In the genomic region with DNA sequence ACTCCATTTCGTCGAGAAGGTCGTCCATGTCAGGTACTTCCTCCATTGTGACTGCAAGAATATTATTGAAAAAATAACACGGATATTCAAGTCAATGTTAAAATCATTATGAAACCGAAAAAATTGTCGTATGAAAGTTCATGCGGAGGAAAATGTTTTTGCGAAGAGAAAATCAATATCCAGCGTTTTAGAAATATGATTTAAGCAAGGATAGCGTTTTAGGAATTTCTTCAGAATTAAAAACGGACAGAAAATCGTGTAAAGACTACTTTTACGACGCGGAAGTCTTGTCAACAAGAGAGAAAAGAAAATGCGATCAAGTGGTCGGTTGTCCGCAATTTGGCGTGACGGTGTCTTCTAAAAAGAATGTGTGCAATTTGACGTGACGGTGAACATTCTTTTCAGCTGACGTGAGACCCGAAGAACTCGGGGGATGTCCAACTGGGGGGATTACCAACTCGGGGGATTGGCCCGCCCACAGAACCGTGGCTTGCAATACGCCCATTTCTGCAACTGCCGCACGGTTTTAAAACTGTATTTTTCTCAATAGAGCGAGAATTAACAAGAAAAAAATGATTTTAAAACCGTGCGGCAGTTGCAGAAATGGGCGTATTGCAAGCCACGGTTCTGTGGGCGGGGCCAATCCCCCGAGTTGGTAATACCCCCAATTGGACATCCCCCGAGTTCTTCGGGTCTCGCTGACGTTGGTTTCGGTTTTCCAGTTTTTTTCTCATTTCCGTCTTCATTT, we compare ENCODE assay signal across 3 worm cellular contexts.
TF ChIP-seq lines count a peak whose summit lies in the region.

A gene (minus strand): TSS at position 51 of the 748 bp plus-strand sequence.
A gene (plus strand): TSS at position 701 of the 748 bp plus-strand sequence.

TF ChIP-seq in whole organism, L1 larva, 84 proteins besides CTCF, POLR2A, EP300 and RAD21 (continued from another document and continues in another):
- peak in 1 of 6 experiments; percentile 45 for TF ChIP-seq elt-3 (tag; optimal IDR thresholded peaks at IDR 0.05; lab: Kevin White, UChicago)
- peak; percentile 49 for TF ChIP-seq blmp-1 (tag; optimal IDR thresholded peaks at IDR 0.05; lab: Kevin White, UChicago)
- TF ChIP-seq zag-1 (tag; optimal IDR thresholded peaks at IDR 0.05; lab: Kevin White, UChicago) = no peak
- TF ChIP-seq unc-98 (GFP tag; IDR thresholded peaks at IDR 0.05; lab: Robert Waterston, UW) = no peak
- peak; percentile 68 for TF ChIP-seq egl-13 (tag; optimal IDR thresholded peaks at IDR 0.05; lab: Kevin White, UChicago)
- TF ChIP-seq lin-39 (tag; optimal IDR thresholded peaks at IDR 0.05; lab: Kevin White, UChicago) = no peak
- TF ChIP-seq dsc-1 (tag; optimal IDR thresholded peaks at IDR 0.05; lab: Kevin White, UChicago) = peak; percentile 66
- TF ChIP-seq ceh-88 (GFP tag; IDR thresholded peaks at IDR 0.05; lab: Robert Waterston, UW) = peak; percentile 72
- no peak for TF ChIP-seq ama-1 (optimal IDR thresholded peaks at IDR 0.05; lab: Kevin White, UChicago)
- TF ChIP-seq ztf-11 (tag; optimal IDR thresholded peaks at IDR 0.05; lab: Kevin White, UChicago) = peak in 1 of 2 experiments; percentile 70
- TF ChIP-seq C16A3.4 (tag; optimal IDR thresholded peaks at IDR 0.05; lab: Kevin White, UChicago) = peak; percentile 78
- peak; percentile 42 for TF ChIP-seq fos-1 (tag; optimal IDR thresholded peaks at IDR 0.05; lab: Kevin White, UChicago)
- peak; percentile 70 to 84 for TF ChIP-seq lin-35 (GFP tag; optimal IDR thresholded peaks at IDR 0.05; lab: Kevin White, UChicago)
- peak; percentile 30 for TF ChIP-seq nhr-76 (tag; optimal IDR thresholded peaks at IDR 0.05; lab: Kevin White, UChicago)
- peak; percentile 48 for TF ChIP-seq skn-1 (tag; optimal IDR thresholded peaks at IDR 0.05; lab: Kevin White, UChicago)
- no peak for TF ChIP-seq mef-2 (tag; optimal IDR thresholded peaks at IDR 0.05; lab: Kevin White, UChicago)
- peak; percentile 54 for TF ChIP-seq lin-13 (GFP tag; optimal IDR thresholded peaks at IDR 0.05; lab: Kevin White, UChicago)
- peak; percentile 46 to 85 (median 68) for TF ChIP-seq ceh-82 (tag; optimal IDR thresholded peaks at IDR 0.05; lab: Kevin White, UChicago)
- no peak for TF ChIP-seq vab-15 (tag; optimal IDR thresholded peaks at IDR 0.05; lab: Kevin White, UChicago)
- TF ChIP-seq sox-4 (tag; optimal IDR thresholded peaks at IDR 0.05; lab: Kevin White, UChicago) = peak; percentile 57
- peak; percentile 17 for TF ChIP-seq nhr-11 (tag; optimal IDR thresholded peaks at IDR 0.05; lab: Kevin White, UChicago)
- TF ChIP-seq lir-3 (tag; optimal IDR thresholded peaks at IDR 0.05; lab: Kevin White, UChicago; ENCODE audit: poor library complexity) = peak; percentile 71
- no peak for TF ChIP-seq unc-30 (tag; optimal IDR thresholded peaks at IDR 0.05; lab: Kevin White, UChicago)
- TF ChIP-seq ces-1 (GFP tag; optimal IDR thresholded peaks at IDR 0.05; lab: Kevin White, UChicago) = no peak
- peak; percentile 81 for TF ChIP-seq xbp-1 (tag; optimal IDR thresholded peaks at IDR 0.05; lab: Kevin White, UChicago)
- TF ChIP-seq nhr-12 (tag; optimal IDR thresholded peaks at IDR 0.05; lab: Kevin White, UChicago) = no peak
- TF ChIP-seq rnt-1 (tag; optimal IDR thresholded peaks at IDR 0.05; lab: Kevin White, UChicago) = peak; percentile 83
- peak; percentile 93 for TF ChIP-seq F16B12.6 (tag; optimal IDR thresholded peaks at IDR 0.05; lab: Kevin White, UChicago)
- TF ChIP-seq nhr-71 (tag; optimal IDR thresholded peaks at IDR 0.05; lab: Kevin White, UChicago) = peak; percentile 91
- peak; percentile 88 for TF ChIP-seq nhr-20 (tag; optimal IDR thresholded peaks at IDR 0.05; lab: Kevin White, UChicago)
- TF ChIP-seq pag-3 (tag; optimal IDR thresholded peaks at IDR 0.05; lab: Kevin White, UChicago; ENCODE audit: borderline replicate concordance, insufficient read depth) = no peak
- TF ChIP-seq fkh-10 (GFP tag; optimal IDR thresholded peaks at IDR 0.05; lab: Kevin White, UChicago) = peak; percentile 58
- peak; percentile 80 to 84 for TF ChIP-seq lsy-2 (tag; optimal IDR thresholded peaks at IDR 0.05; lab: Kevin White, UChicago)
- TF ChIP-seq tbx-2 (tag; optimal IDR thresholded peaks at IDR 0.05; lab: Kevin White, UChicago) = peak; percentile 86
- TF ChIP-seq nhr-47 (tag; optimal IDR thresholded peaks at IDR 0.05; lab: Kevin White, UChicago) = peak; percentile 92
- peak; percentile 79 for TF ChIP-seq pax-3 (tag; optimal IDR thresholded peaks at IDR 0.05; lab: Kevin White, UChicago)
- no peak for TF ChIP-seq sup-37 (GFP tag; optimal IDR thresholded peaks at IDR 0.05; lab: Kevin White, UChicago)
- peak; percentile 78 for TF ChIP-seq fkh-8 (tag; optimal IDR thresholded peaks at IDR 0.05; lab: Kevin White, UChicago)
- no peak for TF ChIP-seq C34B4.2 (tag; optimal IDR thresholded peaks at IDR 0.05; lab: Kevin White, UChicago)
- TF ChIP-seq nhr-84 (tag; optimal IDR thresholded peaks at IDR 0.05; lab: Kevin White, UChicago) = no peak
- TF ChIP-seq ceh-63 (GFP tag; optimal IDR thresholded peaks at IDR 0.05; lab: Kevin White, UChicago) = no peak

TF ChIP-seq in whole organism, L3 larva, 47 proteins besides CTCF, POLR2A, EP300 and RAD21 (continued from another document):
- TF ChIP-seq egl-27 (tag; optimal IDR thresholded peaks at IDR 0.05; lab: Kevin White, UChicago) (no peak), mdl-1 (tag; optimal IDR thresholded peaks at IDR 0.05; lab: Kevin White, UChicago) (no peak), daf-12 (tag; optimal IDR thresholded peaks at IDR 0.05; lab: Kevin White, UChicago) (no peak), nhr-67 (tag; optimal IDR thresholded peaks at IDR 0.05; lab: Kevin White, UChicago) (no peak), skn-1 (tag; optimal IDR thresholded peaks at IDR 0.05; lab: Kevin White, UChicago) (no peak), ceh-9 (tag; optimal IDR thresholded peaks at IDR 0.05; lab: Kevin White, UChicago) (no peak), nhr-12 (tag; optimal IDR thresholded peaks at IDR 0.05; lab: Kevin White, UChicago) (no peak), unc-39 (tag; optimal IDR thresholded peaks at IDR 0.05; lab: Kevin White, UChicago) (no peak), nhr-77 (tag; optimal IDR thresholded peaks at IDR 0.05; lab: Kevin White, UChicago) (no peak), nhr-11 (tag; optimal IDR thresholded peaks at IDR 0.05; lab: Kevin White, UChicago) (peak; percentile 4), nhr-25 (tag; optimal IDR thresholded peaks at IDR 0.05; lab: Kevin White, UChicago) (peak; percentile 81), mml-1 (tag; optimal IDR thresholded peaks at IDR 0.05; lab: Kevin White, UChicago) (no peak), aly-2 (tag; optimal IDR thresholded peaks at IDR 0.05; lab: Kevin White, UChicago) (no peak), pha-4 (tag; optimal IDR thresholded peaks at IDR 0.05; lab: Kevin White, UChicago) (peak; percentile 81), fos-1 (tag; optimal IDR thresholded peaks at IDR 0.05; lab: Kevin White, UChicago) (peak; percentile 31), elt-1 (tag; optimal IDR thresholded peaks at IDR 0.05; lab: Kevin White, UChicago) (no peak), egl-5 (tag; optimal IDR thresholded peaks at IDR 0.05; lab: Kevin White, UChicago) (peak; percentile 37), elt-2 (tag; optimal IDR thresholded peaks at IDR 0.05; lab: Kevin White, UChicago) (peak; percentile 60), ama-1 (optimal IDR thresholded peaks at IDR 0.05; lab: Kevin White, UChicago) (no peak), fkh-10 (GFP tag; optimal IDR thresholded peaks at IDR 0.05; lab: Kevin White, UChicago) (no peak), ZK546.5 (tag; optimal IDR thresholded peaks at IDR 0.05; lab: Kevin White, UChicago) (no peak), zag-1 (tag; optimal IDR thresholded peaks at IDR 0.05; lab: Kevin White, UChicago) (no peak), snpc-4 (tag; optimal IDR thresholded peaks at IDR 0.05; lab: Kevin White, UChicago) (peak; percentile 62), tbx-2 (tag; optimal IDR thresholded peaks at IDR 0.05; lab: Kevin White, UChicago) (peak; percentile 82), ztf-4 (tag; optimal IDR thresholded peaks at IDR 0.05; lab: Kevin White, UChicago) (no peak), R02D3.7 (tag; optimal IDR thresholded peaks at IDR 0.05; lab: Kevin White, UChicago) (peak; percentile 79), elt-3 (tag; optimal IDR thresholded peaks at IDR 0.05; lab: Kevin White, UChicago) (peak in 1 of 3 experiments; percentile 26), nhr-76 (tag; optimal IDR thresholded peaks at IDR 0.05; lab: Kevin White, UChicago) (no peak), eor-1 (tag; optimal IDR thresholded peaks at IDR 0.05; lab: Kevin White, UChicago) (no peak), fkh-2 (tag; optimal IDR thresholded peaks at IDR 0.05; lab: Kevin White, UChicago) (no peak), jun-1 (tag; optimal IDR thresholded peaks at IDR 0.05; lab: Kevin White, UChicago) (peak; percentile 73)

TF ChIP-seq in whole organism, young adult, 124 proteins besides CTCF, POLR2A, EP300 and RAD21 (continued from another document and continues in another):
- TF ChIP-seq F49E8.2 (tag; optimal IDR thresholded peaks at IDR 0.05; lab: Kevin White, UChicago; ENCODE audit: insufficient read depth) (peak; percentile 74), rec-8 (tag; optimal IDR thresholded peaks at IDR 0.05; lab: Kevin White, UChicago) (no peak), ccch-3 (GFP tag; optimal IDR thresholded peaks at IDR 0.05; lab: Kevin White, UChicago) (no peak), madf-3 (GFP tag; IDR thresholded peaks at IDR 0.05; lab: Robert Waterston, UW) (peak; percentile 87), akir-1 (GFP tag; optimal IDR thresholded peaks at IDR 0.05; lab: Kevin White, UChicago) (peak; percentile 56), madf-8 (GFP tag; conservative IDR thresholded peaks at IDR 0.05; lab: Robert Waterston, UW) (peak; percentile 85), rcor-1 (GFP tag; IDR thresholded peaks at IDR 0.05; lab: Robert Waterston, UW) (peak; percentile 93), bed-2 (GFP tag; IDR thresholded peaks at IDR 0.05; lab: Robert Waterston, UW) (peak; percentile 89), xnd-1 (tag; optimal IDR thresholded peaks at IDR 0.05; lab: Kevin White, UChicago) (peak; percentile 21), ztf-25 (GFP tag; IDR thresholded peaks at IDR 0.05; lab: Robert Waterston, UW) (peak; percentile 97), egl-44 (GFP tag; IDR thresholded peaks at IDR 0.05; lab: Robert Waterston, UW) (peak; percentile 87; the same call in 1 of the 2 replicates), cebp-1 (GFP tag; IDR thresholded peaks at IDR 0.05; lab: Robert Waterston, UW) (peak; percentile 80), cebp-1 (tag; optimal IDR thresholded peaks at IDR 0.05; lab: Kevin White, UChicago) (peak; percentile 91), nfya-1 (tag; optimal IDR thresholded peaks at IDR 0.05; lab: Kevin White, UChicago; ENCODE audit: borderline replicate concordance, insufficient read depth) (no peak), ceh-91 (GFP tag; IDR thresholded peaks at IDR 0.05; lab: Robert Waterston, UW) (peak; percentile 93), nhr-120 (GFP tag; IDR thresholded peaks at IDR 0.05; lab: Robert Waterston, UW) (no peak), him-1 (tag; optimal IDR thresholded peaks at IDR 0.05; lab: Kevin White, UChicago) (peak; percentile 6), lag-1 (GFP tag; IDR thresholded peaks at IDR 0.05; lab: Robert Waterston, UW) (no peak), B0019.2 (GFP tag; conservative IDR thresholded peaks at IDR 0.05; lab: Robert Waterston, UW) (peak; percentile 97), B0336.3 (GFP tag; IDR thresholded peaks at IDR 0.05; lab: Robert Waterston, UW) (peak; percentile 91), tlf-1 (GFP tag; optimal IDR thresholded peaks at IDR 0.05; lab: Kevin White, UChicago) (peak; percentile 89), ceh-79 (tag; optimal IDR thresholded peaks at IDR 0.05; lab: Kevin White, UChicago) (no peak), aptf-2 (GFP tag; conservative IDR thresholded peaks at IDR 0.05; lab: Robert Waterston, UW) (peak; percentile 89), bed-1 (GFP tag; IDR thresholded peaks at IDR 0.05; lab: Robert Waterston, UW) (peak; percentile 70; the same call in 1 of the 2 replicates), nhr-27 (tag; optimal IDR thresholded peaks at IDR 0.05; lab: Kevin White, UChicago) (peak; percentile 15), unc-62 (GFP tag; optimal IDR thresholded peaks at IDR 0.05; lab: Kevin White, UChicago) (no peak), F22D6.2 (tag; optimal IDR thresholded peaks at IDR 0.05; lab: Kevin White, UChicago) (peak; percentile 39), mxl-1 (tag; optimal IDR thresholded peaks at IDR 0.05; lab: Kevin White, UChicago) (no peak), aptf-3 (GFP tag; IDR thresholded peaks at IDR 0.05; lab: Robert Waterston, UW) (no peak), F33H1.4 (GFP tag; IDR thresholded peaks at IDR 0.05; lab: Robert Waterston, UW) (peak; percentile 80), attf-6 (GFP tag; IDR thresholded peaks at IDR 0.05; lab: Robert Waterston, UW) (peak; percentile 76), Y67H2A.10 (GFP tag; conservative IDR thresholded peaks at IDR 0.05; lab: Robert Waterston, UW) (peak; percentile 92), snpc-4 (GFP tag; optimal IDR thresholded peaks at IDR 0.05; lab: Kevin White, UChicago) (peak; percentile 54), snpc-4 (tag; optimal IDR thresholded peaks at IDR 0.05; lab: Kevin White, UChicago) (peak; percentile 36 to 84 (median 70)), fkh-3 (tag; optimal IDR thresholded peaks at IDR 0.05; lab: Kevin White, UChicago) (no peak), K11D2.4 (GFP tag; IDR thresholded peaks at IDR 0.05; lab: Robert Waterston, UW) (peak; percentile 94), lsy-27 (tag; optimal IDR thresholded peaks at IDR 0.05; lab: Kevin White, UChicago; ENCODE audit: borderline replicate concordance, insufficient read depth) (peak; percentile 55), F23B12.7 (tag; optimal IDR thresholded peaks at IDR 0.05; lab: Kevin White, UChicago; ENCODE audit: insufficient read depth) (peak; percentile 72), gei-17 (GFP tag; optimal IDR thresholded peaks at IDR 0.05; lab: Kevin White, UChicago) (peak; percentile 66), lir-1 (GFP tag; conservative IDR thresholded peaks at IDR 0.05; lab: Robert Waterston, UW) (peak; percentile 91), B0261.1 (tag; optimal IDR thresholded peaks at IDR 0.05; lab: Kevin White, UChicago) (peak; percentile 11), snpc-1.3 (tag; optimal IDR thresholded peaks at IDR 0.05; lab: Kevin White, UChicago; ENCODE audit: insufficient read depth) (peak; percentile 41), ztf-18 (tag; optimal IDR thresholded peaks at IDR 0.05; lab: Kevin White, UChicago) (peak; percentile 88), hlh-26 (GFP tag; conservative IDR thresholded peaks at IDR 0.05; lab: Robert Waterston, UW) (no peak), C06A6.2 (GFP tag; conservative IDR thresholded peaks at IDR 0.05; lab: Robert Waterston, UW) (peak; percentile 97), dpl-1 (GFP tag; optimal IDR thresholded peaks at IDR 0.05; lab: Kevin White, UChicago) (peak; percentile 34), pha-4 (tag; optimal IDR thresholded peaks at IDR 0.05; lab: Kevin White, UChicago) (no peak), ZK185.1 (tag; optimal IDR thresholded peaks at IDR 0.05; lab: Kevin White, UChicago; ENCODE audit: poor library complexity, severe bottlenecking) (peak; percentile 77), T07F8.4 (tag; optimal IDR thresholded peaks at IDR 0.05; lab: Kevin White, UChicago) (peak; percentile 69), ekl-4 (GFP tag; IDR thresholded peaks at IDR 0.05; lab: Robert Waterston, UW) (peak; percentile 96), repo-1 (tag; optimal IDR thresholded peaks at IDR 0.05; lab: Kevin White, UChicago) (peak; percentile 22), hmg-20 (GFP tag; IDR thresholded peaks at IDR 0.05; lab: Robert Waterston, UW) (peak; percentile 78), nfyb-1 (GFP tag; IDR thresholded peaks at IDR 0.05; lab: Robert Waterston, UW) (peak; percentile 96), F57A8.1 (GFP tag; optimal IDR thresholded peaks at IDR 0.05; lab: Kevin White, UChicago) (peak; percentile 19), ztf-28 (GFP tag; IDR thresholded peaks at IDR 0.05; lab: Robert Waterston, UW) (peak; percentile 92), pbrm-1 (GFP tag; IDR thresholded peaks at IDR 0.05; lab: Robert Waterston, UW) (peak; percentile 97), F10E7.11 (tag; optimal IDR thresholded peaks at IDR 0.05; lab: Kevin White, UChicago) (no peak), nhr-80 (tag; optimal IDR thresholded peaks at IDR 0.05; lab: Kevin White, UChicago) (peak; percentile 86), tbx-9 (tag; optimal IDR thresholded peaks at IDR 0.05; lab: Kevin White, UChicago; ENCODE audit: borderline replicate concordance) (no peak)
